Fruit fly (Drosophila melanogaster) whole organism, embryonic: ENCODE results near the gene Gcat.

Source experiments
- Asciz ChIP-seq: fragments of 200-800 bp; sonication (Bioruptor generic); optimal IDR thresholded peaks from 2 replicates; lab custom pipeline; 2017; ENCODE audit warnings: missing biosample characterization, mild to moderate bottlenecking, missing genetic modification characterization, missing genetic modification reagents
- BEAF-32 ChIP-seq: fragments of 200-800 bp; sonication (Bioruptor generic); optimal IDR thresholded peaks from 3 replicates; lab custom pipeline; 2017; ENCODE audit warnings: missing biosample characterization, missing genetic modification characterization, mild to moderate bottlenecking, moderate library complexity, missing genetic modification reagents
- Blimp-1 ChIP-seq: fragments of 200-800 bp; sonication (Bioruptor generic); optimal IDR thresholded peaks from 3 replicates; lab custom pipeline; 2018; ENCODE audit warnings: missing biosample characterization, missing genetic modification characterization, mild to moderate bottlenecking, moderate library complexity, missing genetic modification reagents
- CG11093 ChIP-seq: fragments of 200-800 bp; sonication (Bioruptor generic); IDR thresholded peaks from 3 replicates; pipeline ENCODE4 v1.3.6; 2022; ENCODE audit warnings: missing biosample characterization, missing genetic modification characterization
- CG15073 ChIP-seq: fragments of 200-800 bp; sonication (Bioruptor generic); optimal IDR thresholded peaks from 2 replicates; lab custom pipeline; 2016; ENCODE audit warnings: missing biosample characterization, missing genetic modification characterization
- CG16779 ChIP-seq: fragments of 200-800 bp; sonication (Bioruptor generic); IDR thresholded peaks from 2 replicates; pipeline ENCODE4 v1.3.6; 2022; ENCODE audit warnings: missing biosample characterization, missing genetic modification characterization
- CG16863 ChIP-seq: fragments of 200-800 bp; sonication (Bioruptor generic); optimal IDR thresholded peaks from 3 replicates; lab custom pipeline; 2016; ENCODE audit warnings: missing biosample characterization, missing genetic modification characterization
- CG17361 ChIP-seq: fragments of 200-800 bp; sonication (Bioruptor generic); IDR thresholded peaks from 3 replicates; pipeline ENCODE4 v1.3.6; 2022; ENCODE audit warnings: missing biosample characterization, missing genetic modification characterization
- CG2202 ChIP-seq: fragments of 200-800 bp; sonication (Bioruptor generic); optimal IDR thresholded peaks from 2 replicates; lab custom pipeline; 2018; ENCODE audit warnings: missing biosample characterization, mild to moderate bottlenecking, missing genetic modification characterization
- CG7556 ChIP-seq: fragments of 200-800 bp; sonication (Bioruptor generic); optimal IDR thresholded peaks from 2 replicates; lab custom pipeline; 2017; ENCODE audit warnings: missing biosample characterization, mild to moderate bottlenecking, missing genetic modification characterization
- CG7786 ChIP-seq: fragments of 200-800 bp; sonication (Bioruptor generic); optimal IDR thresholded peaks from 2 replicates; lab custom pipeline; 2016; ENCODE audit warnings: missing biosample characterization, missing genetic modification characterization
- CG8281 ChIP-seq: fragments of 200-800 bp; sonication (Bioruptor generic); optimal IDR thresholded peaks from 2 replicates; lab custom pipeline; 2018; ENCODE audit warnings: missing biosample characterization, mild to moderate bottlenecking, missing genetic modification characterization, moderate library complexity
- CG8765 ChIP-seq: fragments of 200-800 bp; sonication (Bioruptor generic); IDR thresholded peaks from 2 replicates; pipeline ENCODE4 v1.3.6; 2022; ENCODE audit warnings: missing biosample characterization, missing genetic modification characterization
- CG9215 ChIP-seq: fragments of 200-800 bp; sonication (Bioruptor generic); IDR thresholded peaks from 2 replicates; pipeline ENCODE4 v1.3.6; 2022; ENCODE audit warnings: missing biosample characterization, missing genetic modification characterization
- CG9609 ChIP-seq: fragments of 200-800 bp; sonication (Bioruptor generic); optimal IDR thresholded peaks from 3 replicates; lab custom pipeline; 2016; ENCODE audit warnings: missing biosample characterization, missing genetic modification characterization
- CTCF ChIP-seq: fragments of 200-800 bp; sonication (Bioruptor generic); optimal IDR thresholded peaks from 2 replicates; lab custom pipeline; 2017; ENCODE audit warnings: missing biosample characterization, mild to moderate bottlenecking, missing genetic modification characterization, moderate library complexity
- Chrac-16 ChIP-seq: fragments of 200-800 bp; sonication (Bioruptor generic); optimal IDR thresholded peaks from 3 replicates; lab custom pipeline; 2016; ENCODE audit warnings: missing biosample characterization, missing genetic modification characterization
- Deaf1 ChIP-seq: fragments of 200-800 bp; optimal IDR thresholded peaks from 3 replicates; lab custom pipeline; 2019; ENCODE audit warnings: missing biosample characterization, mild to moderate bottlenecking, missing genetic modification characterization, moderate library complexity
- Dll ChIP-seq: fragments of 200-800 bp; sonication (Bioruptor generic); IDR thresholded peaks from 4 replicates; pipeline ENCODE4 v1.3.6; 2022; ENCODE audit warnings: missing biosample characterization, missing genetic modification characterization; ENCODE audit not compliant: partially characterized antibody
- Fer1 ChIP-seq: fragments of 200-800 bp; sonication (Bioruptor generic); optimal IDR thresholded peaks from 2 replicates; lab custom pipeline; 2017; ENCODE audit warnings: missing biosample characterization, mild to moderate bottlenecking, missing genetic modification characterization
- Fer2 ChIP-seq: fragments of 200-800 bp; sonication (Bioruptor generic); optimal IDR thresholded peaks from 2 replicates; lab custom pipeline; 2018; ENCODE audit warnings: missing biosample characterization, mild to moderate bottlenecking, missing genetic modification characterization, moderate library complexity
- Hmr ChIP-seq: fragments of 200-800 bp; sonication (Bioruptor generic); optimal IDR thresholded peaks from 3 replicates; lab custom pipeline; 2017; ENCODE audit warnings: mild to moderate bottlenecking, missing biosample characterization, missing genetic modification reagents, missing genetic modification characterization
- Max ChIP-seq: fragments of 200-800 bp; sonication (Bioruptor generic); optimal IDR thresholded peaks from 2 replicates; lab custom pipeline; 2016; ENCODE audit warnings: missing biosample characterization, mild to moderate bottlenecking, missing genetic modification characterization
- NK7.1 ChIP-seq: fragments of 200-800 bp; sonication (Bioruptor generic); optimal IDR thresholded peaks from 3 replicates; lab custom pipeline; 2016; ENCODE audit warnings: missing biosample characterization, missing genetic modification characterization
- Nf-YA ChIP-seq: fragments of 200-800 bp; sonication (Bioruptor generic); IDR thresholded peaks from 2 replicates; pipeline ENCODE4 v1.3.6; 2022; ENCODE audit warnings: missing biosample characterization, missing genetic modification characterization
- Sry-δ ChIP-seq: fragments of 200-800 bp; sonication (Bioruptor generic); optimal IDR thresholded peaks from 2 replicates; lab custom pipeline; 2016; ENCODE audit warnings: missing biosample characterization, missing genetic modification characterization
- Trl ChIP-seq, 3 experiments: fragments of >200 bp in 2 of 3; fragments of 200-800 bp in 1 of 3; sonication (Bioruptor generic) in 1 of 3; optimal IDR thresholded peaks; 2 replicates in 1 of 3; 3 replicates in 2 of 3; lab custom pipeline; 2016 to 2017; ENCODE audit warnings: missing biosample characterization in 1 of 3, missing genetic modification characterization in 1 of 3
- bbx ChIP-seq: fragments of 200-800 bp; sonication (Bioruptor generic); IDR thresholded peaks from 2 replicates; pipeline ENCODE4 v1.3.6; 2022; ENCODE audit warnings: missing biosample characterization, missing genetic modification characterization; ENCODE audit not compliant: partially characterized antibody
- croc ChIP-seq: fragments of 200-800 bp; sonication (Bioruptor generic); conservative IDR thresholded peaks from 3 replicates; pipeline ENCODE4 v1.3.6; 2022; ENCODE audit warnings: missing biosample characterization, missing genetic modification characterization
- gcm ChIP-seq: fragments of 200-800 bp; sonication (Bioruptor generic); optimal IDR thresholded peaks from 2 replicates; lab custom pipeline; 2019; ENCODE audit warnings: missing biosample characterization, mild to moderate bottlenecking, missing genetic modification characterization, moderate library complexity
- grn ChIP-seq: fragments of 200-800 bp; sonication (Bioruptor generic); optimal IDR thresholded peaks from 3 replicates; lab custom pipeline; 2017; ENCODE audit warnings: missing biosample characterization, missing genetic modification characterization
- ham ChIP-seq: fragments of 200-800 bp; sonication (Bioruptor generic); IDR thresholded peaks from 2 replicates; pipeline ENCODE4 v1.3.6; 2022; ENCODE audit warnings: missing biosample characterization, missing genetic modification characterization
- hbn ChIP-seq: fragments of 200-800 bp; sonication (Bioruptor generic); IDR thresholded peaks from 2 replicates; pipeline ENCODE4 v1.3.6; 2022; ENCODE audit warnings: missing biosample characterization, missing genetic modification characterization; ENCODE audit not compliant: partially characterized antibody
- ind ChIP-seq: fragments of 200-800 bp; sonication (Bioruptor generic); optimal IDR thresholded peaks from 3 replicates; lab custom pipeline; 2016; ENCODE audit warnings: missing biosample characterization, missing genetic modification characterization
- insv ChIP-seq, 2 experiments: fragments of 200-800 bp; sonication (Bioruptor generic); optimal IDR thresholded peaks; 3 replicates each; lab custom pipeline; 2016 to 2018; ENCODE audit warnings: missing biosample characterization in 2 of 2, missing genetic modification characterization in 2 of 2
- jing ChIP-seq: fragments of 200-800 bp; sonication (Bioruptor generic); optimal IDR thresholded peaks from 2 replicates; lab custom pipeline; 2018; ENCODE audit warnings: missing biosample characterization, mild to moderate bottlenecking, missing genetic modification characterization
- ken ChIP-seq: fragments of 200-800 bp; sonication (Bioruptor generic); IDR thresholded peaks from 3 replicates; pipeline ENCODE4 v1.3.6; 2022; ENCODE audit warnings: missing biosample characterization, missing genetic modification characterization
- lbe ChIP-seq: fragments of 200-800 bp; sonication (Bioruptor generic); optimal IDR thresholded peaks from 2 replicates; lab custom pipeline; 2016; ENCODE audit warnings: missing biosample characterization, mild to moderate bottlenecking, missing genetic modification characterization
- mld ChIP-seq: fragments of 200-800 bp; sonication (Bioruptor generic); IDR thresholded peaks from 3 replicates; pipeline ENCODE4 v1.3.6; 2022; ENCODE audit warnings: missing biosample characterization, missing genetic modification characterization; ENCODE audit not compliant: partially characterized antibody
- onecut ChIP-seq: fragments of 200-800 bp; sonication (Bioruptor generic); IDR thresholded peaks from 2 replicates; pipeline ENCODE4 v1.3.6; 2022; ENCODE audit warnings: missing biosample characterization, missing genetic modification characterization
- otp ChIP-seq: fragments of 200-800 bp; sonication (Bioruptor generic); IDR thresholded peaks from 3 replicates; pipeline ENCODE4, ENCODE4 v1.3.6; 2022; ENCODE audit warnings: missing biosample characterization, missing genetic modification characterization
- pnt ChIP-seq: fragments of 200-800 bp; sonication (Bioruptor generic); optimal IDR thresholded peaks from 3 replicates; lab custom pipeline; 2016; ENCODE audit warnings: missing biosample characterization, missing genetic modification characterization
- rib ChIP-seq: fragments of 200-800 bp; sonication (Bioruptor generic); IDR thresholded peaks from 2 replicates; pipeline ENCODE4 v1.3.6; 2022; ENCODE audit warnings: missing biosample characterization, missing genetic modification characterization
- run ChIP-seq: fragments of 200-800 bp; sonication (Bioruptor generic); optimal IDR thresholded peaks from 3 replicates; lab custom pipeline; 2018; ENCODE audit warnings: missing biosample characterization, mild to moderate bottlenecking, missing genetic modification characterization
- sens ChIP-seq: fragments of 200-800 bp; sonication (Bioruptor generic); peaks from one replicate; lab custom pipeline; 2016; ENCODE audit warnings: missing biosample characterization, missing genetic modification characterization
- ssp ChIP-seq: fragments of 200-800 bp; sonication (Bioruptor generic); IDR thresholded peaks from 2 replicates; pipeline ENCODE4 v1.3.6; 2022; ENCODE audit warnings: missing biosample characterization, missing genetic modification characterization
- tap ChIP-seq: fragments of 200-800 bp; optimal IDR thresholded peaks from 3 replicates; lab custom pipeline; 2019; ENCODE audit warnings: missing biosample characterization, mild to moderate bottlenecking, missing genetic modification characterization, moderate library complexity
- tna ChIP-seq: fragments of 200-800 bp; sonication (Bioruptor generic); IDR thresholded peaks from 2 replicates; pipeline ENCODE4 v1.3.6; 2022; ENCODE audit warnings: missing biosample characterization, missing genetic modification characterization; ENCODE audit not compliant: partially characterized antibody
- ttk ChIP-seq: fragments of 200-800 bp; sonication (Bioruptor generic); IDR thresholded peaks from 2 replicates; pipeline ENCODE4 v2.1.2; 2022; ENCODE audit warnings: missing biosample characterization, missing genetic modification characterization
- wek ChIP-seq: fragments of 200-800 bp; sonication (Bioruptor generic); optimal IDR thresholded peaks from 3 replicates; lab custom pipeline; 2018; ENCODE audit warnings: missing biosample characterization, mild to moderate bottlenecking, missing genetic modification characterization, moderate library complexity
- wor ChIP-seq: fragments of 200-800 bp; sonication (Bioruptor generic); IDR thresholded peaks from 2 replicates; pipeline ENCODE4 v1.3.6; 2022; ENCODE audit warnings: missing biosample characterization, missing genetic modification characterization
- zen ChIP-seq: fragments of 200-800 bp; sonication (Bioruptor generic); optimal IDR thresholded peaks from 3 replicates; lab custom pipeline; 2018; ENCODE audit warnings: missing biosample characterization, mild to moderate bottlenecking, missing genetic modification characterization, moderate library complexity

The Gcat gene

DNA sequence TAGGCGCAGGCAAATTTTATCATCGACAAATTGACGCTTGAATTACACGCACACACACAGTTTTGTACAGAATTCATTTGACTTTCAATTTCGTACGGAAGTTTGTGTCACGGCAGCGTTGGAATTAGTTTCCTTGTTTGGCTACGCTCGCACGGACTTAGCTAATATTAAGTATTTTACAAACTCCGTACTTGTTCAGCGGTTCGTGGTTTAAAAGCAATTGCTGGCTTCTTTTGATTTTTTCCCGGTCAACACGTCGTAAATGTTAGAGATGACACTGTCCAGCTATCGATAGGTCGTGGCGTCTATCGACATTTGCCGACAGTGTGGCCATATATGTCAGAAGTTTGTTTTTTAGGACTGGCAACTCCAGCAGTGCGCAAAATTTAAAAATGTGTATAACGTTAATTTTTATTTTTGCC is 32.6 kb upstream of the Gcat start, which contains the start of gene CycA (continued):
- TF ChIP-seq sens (peak; percentile 81), Fer2 (tag; lab: Kevin White, UChicago) (no peak), hbn (GFP tag; lab: Robert Waterston, UW) (peak; percentile 78), otp (GFP tag; lab: Robert Waterston, UW) (no peak), wek (GFP tag; lab: Kevin White, UChicago) (peak; percentile 32), CG11093 (GFP tag; lab: Robert Waterston, UW) (no peak), Asciz (no peak), jing (no peak), NK7.1 (GFP tag; lab: Kevin White, UChicago) (no peak), Hmr (no peak), insv (GFP tag; optimal IDR thresholded peaks at IDR 0.05; lab: Kevin White, UChicago) (peak in 1 of 2 experiments; percentile 28), CG16779 (GFP tag; lab: Robert Waterston, UW) (no peak), CG7786 (no peak), croc (GFP tag; lab: Robert Waterston, UW) (no peak), Chrac-16 (GFP tag; lab: Kevin White, UChicago) (no peak), Fer1 (GFP tag; lab: Kevin White, UChicago) (peak; percentile 37), Deaf1 (tag; lab: Kevin White, UChicago) (peak; percentile 23), Sry-δ (GFP tag; lab: Kevin White, UChicago) (peak; percentile 98), grn (GFP tag; lab: Kevin White, UChicago) (no peak), CTCF (peak; percentile 3), CG8765 (GFP tag; lab: Robert Waterston, UW) (no peak), tap (tag; lab: Kevin White, UChicago) (no peak), run (tag; lab: Kevin White, UChicago) (no peak), tna (GFP tag; lab: Robert Waterston, UW) (peak; percentile 82), ind (GFP tag; lab: Kevin White, UChicago) (no peak), bbx (peak; percentile 89), Nf-YA (no peak), zen (tag; lab: Kevin White, UChicago) (peak; percentile 29), Blimp-1 (no peak), Max (peak; percentile 22), ttk (GFP tag; lab: Robert Waterston, UW) (no peak), ham (GFP tag; lab: Robert Waterston, UW) (no peak), CG8281 (tag; lab: Kevin White, UChicago) (no peak), BEAF-32 (GFP tag; lab: Kevin White, UChicago) (peak; percentile 93), CG16863 (GFP tag; lab: Kevin White, UChicago) (no peak), wor (GFP tag; lab: Robert Waterston, UW) (no peak), onecut (GFP tag; lab: Robert Waterston, UW) (no peak), ken (GFP tag; lab: Robert Waterston, UW) (peak; percentile 44; the same call in 1 of the 3 replicates), Trl (optimal IDR thresholded peaks at IDR 0.05; lab: Kevin White, UChicago) (no peak), Trl (GFP tag; optimal IDR thresholded peaks at IDR 0.05; lab: Kevin White, UChicago) (peak; percentile 7), CG9609 (GFP tag; lab: Kevin White, UChicago) (no peak), lbe (GFP tag; lab: Kevin White, UChicago) (peak; percentile 8), CG17361 (GFP tag; lab: Robert Waterston, UW) (no peak), CG7556 (GFP tag; lab: Kevin White, UChicago) (no peak), gcm (GFP tag; lab: Kevin White, UChicago) (peak; percentile 28), CG2202 (tag; lab: Kevin White, UChicago) (no peak), mld (GFP tag; lab: Robert Waterston, UW) (peak; percentile 65), ssp (GFP tag; lab: Robert Waterston, UW) (no peak), CG15073 (GFP tag; lab: Kevin White, UChicago) (no peak), pnt (GFP tag; lab: Kevin White, UChicago) (no peak), Dll (peak; percentile 86), rib (no peak), CG9215 (GFP tag; lab: Robert Waterston, UW) (peak; percentile 99)
